Worm (Caenorhabditis elegans) whole organism, mixed stage, embryonic: ENCODE results near the gene pgp-6.

Experiments
- M03D4.4 ChIP-seq: sonication (generic microtip); optimal IDR thresholded peaks from 2 replicates; lab custom pipeline; 2017; ENCODE audit warnings: mild to moderate bottlenecking, missing genetic modification characterization, missing compliant biosample characterization
- bed-3 ChIP-seq: fragments of 200-800 bp; sonication (Bioruptor generic); optimal IDR thresholded peaks from 3 replicates; lab custom pipeline; 2018; ENCODE audit warnings: mild to moderate bottlenecking, missing genetic modification characterization, moderate library complexity, missing compliant biosample characterization
- blmp-1 ChIP-seq: fragments of 150-350 bp; optimal IDR thresholded peaks from 2 replicates; lab custom pipeline; 2014; ENCODE audit warnings: missing biosample characterization, missing genetic modification characterization
- ceh-39 ChIP-seq: fragments of 150-350 bp; optimal IDR thresholded peaks from 2 replicates; lab custom pipeline; 2014; ENCODE audit warnings: missing biosample characterization, missing genetic modification characterization
- ceh-43 ChIP-seq: fragments of 200-800 bp; sonication (Bioruptor generic); optimal IDR thresholded peaks from 2 replicates; lab custom pipeline; 2018; ENCODE audit warnings: mild to moderate bottlenecking, missing genetic modification characterization, moderate library complexity, missing compliant biosample characterization
- ceh-83 ChIP-seq: fragments of 200-800 bp; sonication (Bioruptor generic); optimal IDR thresholded peaks from 2 replicates; lab custom pipeline; 2018; ENCODE audit warnings: mild to moderate bottlenecking, missing genetic modification characterization, missing compliant biosample characterization
- ces-1 ChIP-seq: fragments of 150-350 bp; optimal IDR thresholded peaks from 2 replicates; lab custom pipeline; 2014; ENCODE audit warnings: missing biosample characterization, missing genetic modification reagents, missing genetic modification characterization
- cnd-1 ChIP-seq: fragments of 200-800 bp; sonication (Bioruptor generic); optimal IDR thresholded peaks from 2 replicates; lab custom pipeline; 2018; ENCODE audit warnings: mild to moderate bottlenecking, missing genetic modification characterization, missing compliant biosample characterization
- drap-1 ChIP-seq: fragments of 200-800 bp; sonication (Bioruptor generic); optimal IDR thresholded peaks from 3 replicates; lab custom pipeline; 2018; ENCODE audit warnings: mild to moderate bottlenecking, missing genetic modification characterization, missing compliant biosample characterization
- elt-1 ChIP-seq: sonication (generic microtip); optimal IDR thresholded peaks from 2 replicates; lab custom pipeline; 2017; ENCODE audit warnings: missing genetic modification characterization, mild to moderate bottlenecking, missing compliant biosample characterization, antibody characterized with exemption, moderate library complexity, borderline replicate concordance; ENCODE audit not compliant: insufficient read depth
- elt-3 ChIP-seq: fragments of 150-350 bp; optimal IDR thresholded peaks from 2 replicates; lab custom pipeline; 2014; ENCODE audit warnings: missing biosample characterization, missing genetic modification characterization
- flh-1 ChIP-seq: fragments of 200-800 bp; sonication (Bioruptor generic); optimal IDR thresholded peaks from 2 replicates; lab custom pipeline; 2018; ENCODE audit warnings: mild to moderate bottlenecking, missing genetic modification characterization, moderate library complexity, missing compliant biosample characterization
- hlh-1 ChIP-seq: fragments of 150-350 bp; optimal IDR thresholded peaks from 2 replicates; lab custom pipeline; 2014; ENCODE audit warnings: missing biosample characterization, missing genetic modification reagents, missing genetic modification characterization
- lin-13 ChIP-seq: fragments of 150-350 bp; optimal IDR thresholded peaks from 2 replicates; lab custom pipeline; 2014; ENCODE audit warnings: missing biosample characterization, missing genetic modification characterization
- lin-32 ChIP-seq: fragments of 200-800 bp; sonication (Bioruptor generic); optimal IDR thresholded peaks from 2 replicates; lab custom pipeline; 2018; ENCODE audit warnings: mild to moderate bottlenecking, missing genetic modification characterization, missing compliant biosample characterization
- lsy-2 ChIP-seq: fragments of 150-350 bp; optimal IDR thresholded peaks from 2 replicates; lab custom pipeline; 2014; ENCODE audit warnings: missing biosample characterization, missing genetic modification characterization
- mab-5 ChIP-seq: fragments of 150-350 bp; optimal IDR thresholded peaks from 2 replicates; lab custom pipeline; 2014; ENCODE audit warnings: missing biosample characterization, missing genetic modification characterization
- mep-1 ChIP-seq: fragments of 150-350 bp; optimal IDR thresholded peaks from 2 replicates; lab custom pipeline; 2017; ENCODE audit warnings: missing biosample characterization, missing genetic modification reagents, missing genetic modification characterization, inconsistent platforms
- mls-2 ChIP-seq: sonication (generic microtip); optimal IDR thresholded peaks from 2 replicates; lab custom pipeline; 2016; ENCODE audit warnings: mild to moderate bottlenecking, missing genetic modification characterization, moderate library complexity, missing compliant biosample characterization
- nhr-12 ChIP-seq: fragments of 150-350 bp; optimal IDR thresholded peaks from 2 replicates; lab custom pipeline; 2014; ENCODE audit warnings: missing biosample characterization, missing genetic modification characterization
- nhr-2 ChIP-seq: fragments of 150-350 bp; optimal IDR thresholded peaks from 2 replicates; lab custom pipeline; 2014; ENCODE audit warnings: missing biosample characterization, missing genetic modification characterization
- nhr-237 ChIP-seq: fragments of 150-350 bp; optimal IDR thresholded peaks from 2 replicates; lab custom pipeline; 2014; ENCODE audit warnings: missing biosample characterization, missing genetic modification characterization
- nhr-28 ChIP-seq: fragments of 150-350 bp; optimal IDR thresholded peaks from 2 replicates; lab custom pipeline; 2014; ENCODE audit warnings: missing biosample characterization, missing genetic modification characterization
- nhr-76 ChIP-seq: sonication (generic microtip); optimal IDR thresholded peaks from 2 replicates; lab custom pipeline; 2017; ENCODE audit warnings: missing biosample characterization, missing genetic modification characterization
- pha-4 ChIP-seq: fragments of 150-350 bp; optimal IDR thresholded peaks from 2 replicates; lab custom pipeline; 2018; ENCODE audit warnings: missing biosample characterization, missing genetic modification reagents, missing genetic modification characterization
- sem-2 ChIP-seq: fragments of 200-800 bp; sonication (Bioruptor generic); optimal IDR thresholded peaks from 2 replicates; lab custom pipeline; 2018; ENCODE audit warnings: mild to moderate bottlenecking, missing genetic modification characterization, missing compliant biosample characterization
- snpc-4 ChIP-seq: fragments of 150-350 bp; optimal IDR thresholded peaks from 2 replicates; lab custom pipeline; 2014; ENCODE audit warnings: missing biosample characterization, missing genetic modification characterization
- sptf-1 ChIP-seq: sonication (generic microtip); optimal IDR thresholded peaks from 2 replicates; lab custom pipeline; 2017; ENCODE audit warnings: mild to moderate bottlenecking, missing genetic modification characterization, moderate library complexity, missing compliant biosample characterization
- tbx-8 ChIP-seq: fragments of 200-800 bp; sonication (Bioruptor generic); optimal IDR thresholded peaks from 2 replicates; lab custom pipeline; 2018; ENCODE audit warnings: mild to moderate bottlenecking, missing genetic modification characterization, moderate library complexity, missing compliant biosample characterization
- unc-120 ChIP-seq: sonication (generic microtip); optimal IDR thresholded peaks from 2 replicates; lab custom pipeline; 2017; ENCODE audit warnings: missing genetic modification characterization, missing compliant biosample characterization; ENCODE audit not compliant: poor library complexity, severe bottlenecking
- unc-62 ChIP-seq: fragments of 150-350 bp; optimal IDR thresholded peaks from 2 replicates; lab custom pipeline; 2014; ENCODE audit warnings: missing biosample characterization, missing genetic modification reagents, missing genetic modification characterization
- zip-8 ChIP-seq: fragments of 150-350 bp; optimal IDR thresholded peaks from 2 replicates; lab custom pipeline; 2014; ENCODE audit warnings: missing biosample characterization, missing genetic modification characterization
- ztf-11 ChIP-seq: fragments of 150-350 bp; optimal IDR thresholded peaks from 2 replicates; lab custom pipeline; 2014; ENCODE audit warnings: missing biosample characterization, missing genetic modification characterization

pgp-6 gene

ce11 chrX:10896498-10896897, 19.3 kb upstream of the pgp-6 start, which contains the start of gene haly-1:
Gene haly-1 (minus strand): TSS chrX:10896598.
- no peak for TF ChIP-seq pha-4 (tag; lab: Kevin White, UChicago)
- TF ChIP-seq flh-1 = no peak
- no peak for TF ChIP-seq lsy-2 (tag; lab: Kevin White, UChicago)
- no peak for TF ChIP-seq nhr-2 (tag; lab: Kevin White, UChicago)
- no peak for TF ChIP-seq sptf-1 (tag; lab: Kevin White, UChicago)
- no peak for TF ChIP-seq drap-1 (GFP tag; lab: Kevin White, UChicago)
- TF ChIP-seq nhr-76 (tag; lab: Kevin White, UChicago) = no peak
- TF ChIP-seq mls-2 = no peak
- no peak for TF ChIP-seq M03D4.4 (tag; lab: Kevin White, UChicago)
- no peak for TF ChIP-seq elt-3 (tag; lab: Kevin White, UChicago)
- no peak for TF ChIP-seq tbx-8 (GFP tag; lab: Kevin White, UChicago)
- TF ChIP-seq lin-32 (GFP tag; lab: Kevin White, UChicago) = no peak
- TF ChIP-seq bed-3 (GFP tag; lab: Kevin White, UChicago) = no peak
- TF ChIP-seq unc-120 = no peak
- TF ChIP-seq mab-5 (tag; lab: Kevin White, UChicago) = no peak

DNA sequence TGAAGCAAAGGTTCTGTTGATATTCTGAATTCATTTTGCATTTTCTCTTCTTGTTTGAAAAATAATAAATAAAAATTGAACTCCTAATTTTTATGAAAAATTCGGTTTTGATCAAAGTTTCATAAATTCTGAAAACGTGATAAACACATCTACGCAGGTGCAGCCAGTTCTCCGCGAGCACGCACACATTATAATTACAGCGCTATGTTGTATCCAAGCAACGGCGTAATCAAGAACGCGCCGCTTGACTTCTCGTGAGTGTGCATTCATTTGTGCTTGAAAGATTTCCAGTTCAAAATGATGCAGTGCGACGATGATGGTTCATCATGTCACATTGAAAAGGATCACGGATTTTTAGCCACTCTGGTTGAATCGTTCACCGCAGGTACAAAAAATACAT, 14.7 kb upstream of the pgp-6 start, which contains the start of gene F47B10.3:
TSS of gene F47B10.3 (plus strand) at position 301 of the 400 bp plus-strand sequence.
- TF ChIP-seq nhr-28 = no peak
- TF ChIP-seq snpc-4 (tag; lab: Kevin White, UChicago) = no peak
- TF ChIP-seq sem-2 = no peak
- TF ChIP-seq lsy-2 (tag; lab: Kevin White, UChicago) = no peak
- TF ChIP-seq elt-1 (tag; lab: Kevin White, UChicago) = no peak
- TF ChIP-seq drap-1 (GFP tag; lab: Kevin White, UChicago) = no peak
- TF ChIP-seq nhr-12 (tag; lab: Kevin White, UChicago) = no peak
- TF ChIP-seq nhr-76 (tag; lab: Kevin White, UChicago) = no peak
- TF ChIP-seq M03D4.4 (tag; lab: Kevin White, UChicago) = no peak
- no peak for TF ChIP-seq ceh-43
- TF ChIP-seq lin-32 (GFP tag; lab: Kevin White, UChicago) = no peak

DNA sequence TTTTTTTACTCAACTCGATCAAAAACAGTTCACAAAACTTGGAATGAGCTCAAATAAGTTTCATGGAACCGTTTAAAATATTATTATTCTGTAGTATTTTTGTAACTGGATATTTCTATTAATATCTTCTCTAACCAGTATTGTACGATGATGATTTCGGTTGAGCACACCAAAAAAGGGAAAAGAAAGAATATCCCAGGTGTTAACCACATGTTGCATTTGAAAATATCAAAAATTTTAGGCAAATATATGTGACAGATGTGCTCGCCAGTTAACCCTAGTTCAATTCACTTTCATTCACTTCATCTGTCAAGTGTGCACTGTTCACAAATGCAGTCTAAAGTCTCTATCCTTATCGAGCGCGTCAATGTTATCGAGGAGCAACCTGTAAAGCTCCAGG, 13.7 kb upstream of the pgp-6 start, which contains the start of gene F47B10.4:
TSS of gene F47B10.4 (plus strand) at position 301 of the 400 bp plus-strand sequence.
- no peak for TF ChIP-seq zip-8 (tag; lab: Kevin White, UChicago)
- no peak for TF ChIP-seq lin-13 (tag; lab: Kevin White, UChicago)
- TF ChIP-seq nhr-2 (tag; lab: Kevin White, UChicago) = no peak
- TF ChIP-seq pha-4 (tag; lab: Kevin White, UChicago) = no peak
- TF ChIP-seq nhr-237 (tag; lab: Kevin White, UChicago) = no peak
- TF ChIP-seq drap-1 (GFP tag; lab: Kevin White, UChicago) = no peak
- TF ChIP-seq bed-3 (GFP tag; lab: Kevin White, UChicago) = no peak
- TF ChIP-seq flh-1 = no peak
- no peak for TF ChIP-seq ceh-83
- no peak for TF ChIP-seq snpc-4 (tag; lab: Kevin White, UChicago)
- no peak for TF ChIP-seq nhr-12 (tag; lab: Kevin White, UChicago)
- TF ChIP-seq hlh-1 (tag; lab: Kevin White, UChicago) = no peak

DNA sequence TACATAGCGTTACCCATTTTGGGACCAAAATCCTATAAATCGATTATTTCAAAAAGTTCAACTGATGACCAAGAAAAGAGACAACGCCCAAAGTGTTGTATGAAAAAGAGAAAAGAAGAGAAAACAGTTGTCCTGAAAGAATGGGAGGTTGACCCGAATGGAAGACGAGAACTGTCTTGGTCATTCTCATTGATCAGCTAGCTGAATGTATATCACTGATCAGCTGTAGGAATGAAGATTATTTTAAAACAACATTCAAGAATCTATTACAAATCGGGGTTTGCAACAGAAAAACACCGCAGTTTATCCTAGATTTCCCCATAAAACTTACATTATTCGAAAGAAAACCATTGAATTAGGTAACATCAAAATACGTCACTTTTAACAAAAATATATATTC, 13.2 kb upstream of the pgp-6 start, which contains the start of gene F47B10.5:
TSS of gene F47B10.5 (minus strand) at position 101 of the 400 bp plus-strand sequence.
- TF ChIP-seq ceh-43 (no peak), cnd-1 (no peak), ceh-39 (tag; lab: Kevin White, UChicago) (no peak), drap-1 (GFP tag; lab: Kevin White, UChicago) (no peak), blmp-1 (tag; lab: Kevin White, UChicago) (no peak), elt-1 (tag; lab: Kevin White, UChicago) (no peak), zip-8 (tag; lab: Kevin White, UChicago) (no peak), mep-1 (no peak), unc-62 (GFP tag; lab: Kevin White, UChicago) (no peak), ces-1 (GFP tag; lab: Kevin White, UChicago) (no peak), hlh-1 (tag; lab: Kevin White, UChicago) (no peak), elt-3 (tag; lab: Kevin White, UChicago) (no peak), mab-5 (tag; lab: Kevin White, UChicago) (no peak), ztf-11 (no peak), nhr-28 (no peak), lin-13 (tag; lab: Kevin White, UChicago) (no peak), ceh-83 (no peak), bed-3 (GFP tag; lab: Kevin White, UChicago) (no peak), tbx-8 (GFP tag; lab: Kevin White, UChicago) (no peak)
